Worm (Caenorhabditis elegans): ENCODE data around the gene EGAP1.1.
A peak's percentile ranks its signal among the peaks of the same experiment; 100 is the strongest.

EGAP1.1 gene

DNA sequence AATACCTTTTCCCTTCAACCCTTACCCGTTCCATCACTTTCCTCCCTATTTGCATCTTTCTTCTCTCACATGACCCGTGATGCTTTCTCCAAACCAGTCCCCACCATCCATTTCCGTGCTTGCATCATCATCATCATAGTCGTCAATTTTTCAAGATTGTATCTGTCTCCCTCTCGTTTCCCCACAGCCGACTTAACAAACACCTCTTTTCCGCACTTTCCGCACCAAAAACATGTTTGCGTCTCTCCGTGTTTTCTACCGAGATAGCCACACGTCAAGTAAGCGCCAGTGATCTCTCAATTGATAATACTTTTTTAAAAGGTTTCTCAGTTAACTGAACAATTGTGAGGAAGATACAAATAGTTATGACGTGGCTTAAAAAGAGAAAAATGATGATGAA is 993 bp upstream of the EGAP1.1 start (continued):
- TF ChIP-seq lin-39 (tag; optimal IDR thresholded peaks at IDR 0.05) (peak; percentile 69), nhr-237 (tag; optimal IDR thresholded peaks at IDR 0.05) (no peak), Y55F3AM.14 (GFP tag; optimal IDR thresholded peaks at IDR 0.05) (peak; percentile 76), crh-2 (tag; optimal IDR thresholded peaks at IDR 0.05) (peak; percentile 87), fos-1 (tag; optimal IDR thresholded peaks at IDR 0.05) (peak; percentile 86), mdl-1 (tag; optimal IDR thresholded peaks at IDR 0.05) (peak in 1 of 2 experiments; percentile 50), ztf-11 (tag; optimal IDR thresholded peaks at IDR 0.05) (no peak), lin-13 (GFP tag; optimal IDR thresholded peaks at IDR 0.05) (no peak), ama-1 (optimal IDR thresholded peaks at IDR 0.05) (no peak), unc-62 (GFP tag; optimal IDR thresholded peaks at IDR 0.05) (peak; percentile 54)

DNA sequence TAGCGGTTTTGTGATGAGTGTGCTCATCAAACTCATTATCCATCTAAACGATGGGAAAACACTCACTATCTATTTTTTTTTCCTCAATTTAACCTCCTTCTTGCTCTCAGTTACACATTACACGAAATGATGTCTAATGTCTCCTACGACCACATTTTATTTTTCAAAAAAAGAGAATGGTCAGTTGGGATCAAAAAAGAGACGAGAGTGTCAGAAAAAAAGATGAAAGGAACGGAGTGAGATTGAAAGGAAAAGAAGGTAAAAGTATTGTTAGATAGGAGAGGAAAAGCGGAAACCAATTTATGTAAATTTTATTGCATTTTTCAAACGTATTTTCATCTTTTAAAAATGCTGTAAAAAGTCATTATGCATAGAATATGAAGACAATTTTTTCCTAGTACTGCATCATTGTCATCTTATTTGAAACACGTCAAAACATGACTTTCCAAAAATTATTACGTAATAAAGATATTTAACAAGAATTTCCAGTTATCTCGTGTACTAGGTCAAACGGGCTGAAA is 2.8 kb downstream of the EGAP1.1 start:
- TF ChIP-seq snpc-4 (tag; optimal IDR thresholded peaks at IDR 0.05) (no peak), Y55F3AM.14 (GFP tag; optimal IDR thresholded peaks at IDR 0.05) (no peak), F13H6.1 (tag; optimal IDR thresholded peaks at IDR 0.05) (peak; percentile 24), C34F6.9 (tag; optimal IDR thresholded peaks at IDR 0.05) (peak; percentile 40), lsy-2 (tag; optimal IDR thresholded peaks at IDR 0.05) (peak in 1 of 2 experiments; percentile 9), blmp-1 (tag; optimal IDR thresholded peaks at IDR 0.05; ENCODE audit: insufficient read depth) (no peak)

DNA sequence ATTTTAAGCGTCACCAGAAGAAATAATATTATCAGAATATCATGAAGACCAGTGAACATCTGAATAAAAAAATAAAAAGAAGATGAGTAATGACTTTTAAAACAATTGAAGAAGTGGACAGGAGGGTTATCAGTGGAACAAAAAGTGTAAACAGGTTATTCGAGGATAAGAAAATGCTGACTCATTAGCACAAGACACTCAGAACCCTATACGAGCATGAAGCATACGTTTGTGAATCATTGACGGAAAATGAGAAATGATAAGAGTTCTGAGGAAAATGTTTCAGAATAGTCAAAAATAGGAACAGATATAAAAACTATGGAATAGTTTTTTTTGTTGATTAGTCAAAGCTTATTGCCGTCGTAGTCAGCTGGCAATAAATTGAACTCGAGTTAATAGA is 4.2 kb downstream of the EGAP1.1 start, which contains the start of gene zmp-1:
Gene zmp-1, minus strand, starts transcription at position 101 of the 400 bp plus-strand sequence.
- TF ChIP-seq dmd-4 (tag; optimal IDR thresholded peaks at IDR 0.05) (no peak), C34F6.9 (tag; optimal IDR thresholded peaks at IDR 0.05) (no peak), elt-3 (tag; optimal IDR thresholded peaks at IDR 0.05) (no peak), ceh-82 (tag; optimal IDR thresholded peaks at IDR 0.05) (no peak), nhr-237 (tag; optimal IDR thresholded peaks at IDR 0.05) (no peak)

DNA sequence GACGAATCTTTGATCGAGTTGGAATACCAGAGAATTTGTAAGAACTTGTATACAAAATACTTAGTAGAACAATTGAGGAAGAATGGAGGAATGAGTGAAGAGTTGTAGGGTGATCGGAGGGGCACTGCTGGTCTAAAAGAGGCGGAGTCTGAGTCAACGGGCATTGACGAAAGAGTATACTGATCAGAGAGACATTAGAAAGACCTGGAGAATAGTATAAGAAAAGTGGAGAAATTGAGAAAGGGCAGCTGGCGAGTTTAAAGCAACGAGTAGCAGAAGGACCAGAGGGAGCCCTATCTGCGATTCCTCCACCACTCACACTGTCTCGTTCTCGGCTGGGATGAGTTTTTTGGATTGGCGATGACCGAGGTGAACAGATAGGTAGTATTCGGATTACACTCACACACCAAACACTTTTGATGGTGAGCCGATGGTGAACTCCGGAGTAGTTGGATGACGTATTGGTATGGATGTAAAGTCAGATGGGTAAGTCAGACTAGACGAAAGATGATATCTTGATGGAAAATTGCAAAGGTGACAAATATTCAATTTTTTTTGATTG is 5.5 kb downstream of the EGAP1.1 start, which contains the start of gene EGAP1.5:
Gene EGAP1.5, plus strand, starts transcription at position 289 of the 562 bp plus-strand sequence.
- TF ChIP-seq F13H6.1 (tag; optimal IDR thresholded peaks at IDR 0.05) (peak; percentile 32), unc-55 (GFP tag; optimal IDR thresholded peaks at IDR 0.05) (no peak), elt-3 (tag; optimal IDR thresholded peaks at IDR 0.05) (no peak), nhr-129 (tag; optimal IDR thresholded peaks at IDR 0.05) (peak; percentile 31)

DNA sequence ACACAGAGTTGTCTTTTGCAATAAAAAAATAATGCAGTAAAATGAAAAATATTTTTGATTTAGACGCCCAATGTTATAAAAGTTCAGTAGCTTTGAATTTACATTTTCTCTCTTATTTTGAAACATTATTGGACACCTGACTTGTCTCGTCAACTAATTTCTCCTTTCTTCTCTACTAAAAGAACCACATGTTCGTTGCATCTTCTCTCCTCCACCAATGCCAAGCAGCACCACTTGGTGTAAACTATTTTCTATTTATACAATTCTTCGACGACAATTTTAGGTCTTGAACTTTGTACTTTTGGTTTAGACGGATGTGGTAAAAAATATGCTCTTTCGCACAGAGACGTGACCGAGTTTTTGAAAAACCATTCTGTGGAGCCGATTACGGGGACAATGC is 6.4 kb downstream of the EGAP1.1 start:
- TF ChIP-seq sma-9 (GFP tag; optimal IDR thresholded peaks at IDR 0.05), result peak; percentile 33
- TF ChIP-seq sma-9 (tag; optimal IDR thresholded peaks at IDR 0.05), result no peak
- no peak for TF ChIP-seq nhr-25 (tag; optimal IDR thresholded peaks at IDR 0.05)
- peak in 1 of 2 experiments; percentile 40 for TF ChIP-seq lsy-2 (tag; optimal IDR thresholded peaks at IDR 0.05)
- peak; percentile 24 for TF ChIP-seq F13H6.1 (tag; optimal IDR thresholded peaks at IDR 0.05)
- TF ChIP-seq nhr-129 (tag; optimal IDR thresholded peaks at IDR 0.05), result peak; percentile 17

DNA sequence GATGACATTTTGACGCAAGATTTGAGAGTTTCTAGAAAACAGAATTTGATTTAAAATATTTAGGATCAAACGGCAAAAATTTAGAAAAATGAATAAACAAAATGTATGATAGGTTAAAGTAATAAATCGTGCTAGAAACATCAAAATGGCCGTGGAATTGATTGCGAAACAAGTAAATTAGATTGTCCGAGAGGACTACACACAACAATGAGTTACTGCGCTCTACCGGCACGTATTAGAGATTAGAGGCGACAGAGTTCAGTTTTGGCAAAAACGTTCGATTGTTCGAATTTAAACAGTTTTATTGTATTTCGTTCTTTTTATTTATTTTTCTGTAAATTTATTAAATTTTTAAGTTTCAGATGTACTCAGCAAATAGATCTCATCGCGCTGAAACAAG is 11.3 kb downstream of the EGAP1.1 start, which contains the start of the genes dnc-2 and bcl-7:
Gene dnc-2, minus strand, starts transcription at position 33 of the 400 bp plus-strand sequence.
Gene bcl-7, plus strand, starts transcription at position 363 of the 400 bp plus-strand sequence.
- TF ChIP-seq elt-1 (tag; optimal IDR thresholded peaks at IDR 0.05) (no peak), ztf-1 (GFP tag; conservative IDR thresholded peaks at IDR 0.05) (no peak), skn-1 (tag; optimal IDR thresholded peaks at IDR 0.05) (no peak), nhr-25 (tag; optimal IDR thresholded peaks at IDR 0.05) (peak; percentile 60), blmp-1 (tag; optimal IDR thresholded peaks at IDR 0.05; ENCODE audit: insufficient read depth) (no peak), mbf-1 (tag; optimal IDR thresholded peaks at IDR 0.05) (no peak), ceh-16 (tag; optimal IDR thresholded peaks at IDR 0.05) (no peak), snpc-4 (tag; optimal IDR thresholded peaks at IDR 0.05) (peak; percentile 32), mab-5 (tag; optimal IDR thresholded peaks at IDR 0.05) (no peak), nhr-237 (tag; optimal IDR thresholded peaks at IDR 0.05) (no peak), elt-3 (tag; optimal IDR thresholded peaks at IDR 0.05) (no peak), zag-1 (tag; optimal IDR thresholded peaks at IDR 0.05) (no peak), sma-9 (GFP tag; optimal IDR thresholded peaks at IDR 0.05) (peak; percentile 58), sma-9 (tag; optimal IDR thresholded peaks at IDR 0.05) (no peak), sma-3 (GFP tag; optimal IDR thresholded peaks at IDR 0.05) (peak; percentile 39), mdl-1 (tag; optimal IDR thresholded peaks at IDR 0.05) (no peak), nhr-12 (tag; optimal IDR thresholded peaks at IDR 0.05) (no peak), R02D3.7 (tag; optimal IDR thresholded peaks at IDR 0.05) (no peak), gmeb-1 (tag; optimal IDR thresholded peaks at IDR 0.05) (peak; percentile 47), lsy-2 (tag; optimal IDR thresholded peaks at IDR 0.05) (peak; percentile 30 to 79), lin-13 (GFP tag; optimal IDR thresholded peaks at IDR 0.05) (peak; percentile 41), unc-62 (GFP tag; optimal IDR thresholded peaks at IDR 0.05) (no peak), sem-4 (tag; optimal IDR thresholded peaks at IDR 0.05) (no peak), nhr-6 (tag; optimal IDR thresholded peaks at IDR 0.05) (no peak), ama-1 (optimal IDR thresholded peaks at IDR 0.05) (no peak), lin-39 (tag; optimal IDR thresholded peaks at IDR 0.05) (no peak), crh-2 (tag; optimal IDR thresholded peaks at IDR 0.05) (peak; percentile 54), ztf-4 (tag; optimal IDR thresholded peaks at IDR 0.05) (no peak), nhr-77 (tag; optimal IDR thresholded peaks at IDR 0.05) (no peak), F13H6.1 (tag; optimal IDR thresholded peaks at IDR 0.05) (peak; percentile 26), ZK546.5 (tag; optimal IDR thresholded peaks at IDR 0.05) (no peak), aly-2 (tag; optimal IDR thresholded peaks at IDR 0.05) (no peak)
